Worm (Caenorhabditis elegans) whole organism, L3 larva: ENCODE results near the gene nas-19.

Experiments used
- ZK546.5 ChIP-seq: sonication (generic microtip); optimal IDR thresholded peaks from 2 replicates; lab custom pipeline; 2017; ENCODE audit warnings: missing biosample characterization, missing genetic modification characterization
- ceh-28 ChIP-seq: fragments of 150-350 bp; optimal IDR thresholded peaks from 2 replicates; lab custom pipeline; 2014; ENCODE audit warnings: missing biosample characterization, missing genetic modification reagents, missing genetic modification characterization
- egl-5 ChIP-seq: fragments of 150-350 bp; optimal IDR thresholded peaks from 2 replicates; lab custom pipeline; 2017; ENCODE audit warnings: missing biosample characterization, missing genetic modification reagents, missing genetic modification characterization, inconsistent platforms
- elt-2 ChIP-seq: sonication (generic microtip); optimal IDR thresholded peaks from 2 replicates; lab custom pipeline; 2016; ENCODE audit warnings: missing genetic modification reagents, mild to moderate bottlenecking, missing genetic modification characterization, missing compliant biosample characterization
- fkh-10 ChIP-seq: sonication (generic microtip); optimal IDR thresholded peaks from 2 replicates; lab custom pipeline; 2017; ENCODE audit warnings: missing biosample characterization, missing genetic modification reagents, missing genetic modification characterization
- fkh-2 ChIP-seq: fragments of 150-350 bp; optimal IDR thresholded peaks from 2 replicates; lab custom pipeline; 2014; ENCODE audit warnings: missing biosample characterization, missing genetic modification reagents, missing genetic modification characterization
- hmg-11 ChIP-seq: sonication (generic microtip); optimal IDR thresholded peaks from 2 replicates; lab custom pipeline; 2016; ENCODE audit warnings: missing genetic modification characterization, missing compliant biosample characterization
- jun-1 ChIP-seq: fragments of 150-350 bp; optimal IDR thresholded peaks from 2 replicates; lab custom pipeline; 2014; ENCODE audit warnings: missing biosample characterization, missing genetic modification reagents, missing genetic modification characterization
- lsy-12 ChIP-seq: sonication (generic microtip); optimal IDR thresholded peaks from 2 replicates; lab custom pipeline; 2016; ENCODE audit warnings: mild to moderate bottlenecking, missing genetic modification characterization, missing compliant biosample characterization
- mml-1 ChIP-seq: fragments of 150-350 bp; sonication (generic microtip); optimal IDR thresholded peaks from 3 replicates; lab custom pipeline; 2014; ENCODE audit warnings: missing biosample characterization, missing genetic modification characterization
- nhr-11 ChIP-seq: fragments of 150-350 bp; optimal IDR thresholded peaks from 2 replicates; lab custom pipeline; 2014; ENCODE audit warnings: missing biosample characterization, missing genetic modification characterization
- nhr-28 ChIP-seq: fragments of 150-350 bp; optimal IDR thresholded peaks from 2 replicates; lab custom pipeline; 2014; ENCODE audit warnings: missing biosample characterization, missing genetic modification characterization
- nhr-43 ChIP-seq: sonication (generic microtip); optimal IDR thresholded peaks from 2 replicates; lab custom pipeline; 2016; ENCODE audit warnings: mild to moderate bottlenecking, missing genetic modification characterization, missing compliant biosample characterization; ENCODE audit not compliant: poor library complexity, severe bottlenecking
- pha-4 ChIP-seq: fragments of 150-350 bp; optimal IDR thresholded peaks from 2 replicates; lab custom pipeline; 2014; ENCODE audit warnings: missing biosample characterization, missing genetic modification reagents, missing genetic modification characterization
- sea-2 ChIP-seq: fragments of 150-350 bp; sonication (generic microtip); optimal IDR thresholded peaks from 4 replicates; lab custom pipeline; 2014; ENCODE audit warnings: missing biosample characterization, missing genetic modification reagents, missing genetic modification characterization
- snpc-4 ChIP-seq: fragments of 150-350 bp; optimal IDR thresholded peaks from 2 replicates; lab custom pipeline; 2014; ENCODE audit warnings: missing biosample characterization, missing genetic modification characterization
- tbx-2 ChIP-seq: sonication (generic microtip); optimal IDR thresholded peaks from 2 replicates; lab custom pipeline; 2016; ENCODE audit warnings: mild to moderate bottlenecking, missing genetic modification characterization, missing compliant biosample characterization
- unc-62 ChIP-seq: fragments of 150-350 bp; sonication (generic microtip); optimal IDR thresholded peaks from 4 replicates; lab custom pipeline; 2014; ENCODE audit warnings: missing biosample characterization, missing genetic modification reagents, missing genetic modification characterization
- zag-1 ChIP-seq: fragments of 150-350 bp; optimal IDR thresholded peaks from 2 replicates; lab custom pipeline; 2014; ENCODE audit warnings: missing biosample characterization, missing genetic modification characterization
- ztf-4 ChIP-seq: fragments of 150-350 bp; optimal IDR thresholded peaks from 2 replicates; lab custom pipeline; 2014; ENCODE audit warnings: missing biosample characterization, missing genetic modification characterization

nas-19 gene

DNA sequence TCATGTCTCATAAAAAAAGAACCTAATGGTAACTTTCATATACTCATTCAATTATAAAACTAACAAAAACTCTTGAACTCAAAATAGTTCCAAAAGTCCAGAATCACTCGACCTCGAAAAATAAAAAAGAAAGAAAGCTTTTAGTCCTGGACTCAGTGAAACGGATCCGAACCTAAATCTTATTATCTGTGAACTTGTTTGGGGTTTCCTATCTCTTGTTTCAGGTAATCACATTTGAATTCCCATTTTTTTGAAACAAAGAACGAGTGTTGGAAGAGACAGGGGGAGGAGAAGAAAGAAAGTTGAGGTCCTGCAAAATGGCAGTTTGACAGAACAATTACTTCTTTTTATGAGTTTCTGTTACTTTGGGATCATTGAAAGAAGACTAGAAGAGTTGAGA lies 48.2 kb downstream of the nas-19 start:
- no peak for TF ChIP-seq ZK546.5 (tag; lab: Kevin White, UChicago)
- no peak for TF ChIP-seq tbx-2 (tag; lab: Kevin White, UChicago)
- TF ChIP-seq lsy-12 (tag; lab: Kevin White, UChicago) = no peak
- no peak for TF ChIP-seq egl-5 (tag; lab: Kevin White, UChicago)
- TF ChIP-seq nhr-28 (tag; lab: Kevin White, UChicago) = no peak
- no peak for TF ChIP-seq sea-2 (GFP tag; lab: Kevin White, UChicago)
- no peak for TF ChIP-seq pha-4 (tag; lab: Kevin White, UChicago)
- no peak for TF ChIP-seq fkh-2
- TF ChIP-seq elt-2 = no peak
- no peak for TF ChIP-seq nhr-43 (tag; lab: Kevin White, UChicago)
- no peak for TF ChIP-seq fkh-10 (GFP tag; lab: Kevin White, UChicago)
- TF ChIP-seq snpc-4 (tag; lab: Kevin White, UChicago) = no peak

DNA sequence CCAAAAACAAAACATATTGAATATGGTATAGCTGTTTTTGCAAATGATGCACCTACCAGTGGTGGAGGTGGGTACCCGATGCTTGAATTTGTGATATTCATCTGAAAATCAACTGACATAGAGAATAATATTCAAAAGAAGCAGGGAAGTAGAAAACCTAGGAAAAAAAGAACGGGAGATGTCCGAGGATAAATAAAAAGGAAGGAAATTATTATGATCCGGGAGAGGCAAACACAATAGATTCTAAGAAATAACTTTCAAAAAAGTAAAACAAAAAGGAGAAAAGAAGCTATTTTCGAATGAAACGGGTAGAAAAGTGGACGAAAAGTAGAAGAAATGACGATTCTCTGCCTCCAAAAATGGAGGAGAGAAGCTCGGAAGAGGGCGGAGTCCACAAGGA lies 49.6 kb downstream of the nas-19 start, which contains the start of gene npr-25:
TSS of gene npr-25 (minus strand) at position 101 of the 400 bp plus-strand sequence.
- TF ChIP-seq unc-62 = no peak
- no peak for TF ChIP-seq ceh-28 (tag; lab: Kevin White, UChicago)
- TF ChIP-seq zag-1 = no peak
- no peak for TF ChIP-seq nhr-11
- no peak for TF ChIP-seq jun-1
- no peak for TF ChIP-seq hmg-11
- no peak for TF ChIP-seq mml-1 (tag; lab: Kevin White, UChicago)
- no peak for TF ChIP-seq nhr-43 (tag; lab: Kevin White, UChicago)
- TF ChIP-seq, all 47 proteins: peak for 0

DNA sequence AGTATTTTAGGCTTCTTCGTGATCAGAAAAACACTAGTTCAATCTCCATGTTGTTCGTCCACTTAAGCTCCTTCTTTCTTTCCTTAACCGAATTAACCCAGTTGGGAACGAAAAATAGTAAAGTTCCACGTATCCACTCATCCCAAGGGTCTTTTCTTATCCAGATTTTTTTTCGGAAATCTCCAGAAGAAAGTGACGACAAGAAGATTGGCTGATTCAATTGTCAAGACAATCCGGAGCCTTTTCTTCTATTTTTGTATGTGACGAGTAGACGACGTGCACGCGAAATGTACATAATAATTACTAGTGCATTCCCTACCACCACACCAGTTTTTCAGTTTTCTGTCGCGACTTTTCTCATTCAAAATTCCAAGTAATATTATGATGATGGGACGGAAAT lies 51.2 kb downstream of the nas-19 start:
- no peak for TF ChIP-seq ztf-4 (tag; lab: Kevin White, UChicago)
- peak; percentile 35 for TF ChIP-seq fkh-10 (GFP tag; lab: Kevin White, UChicago)
- TF ChIP-seq, all 47 proteins: peak for 1
